Fruit fly (Drosophila melanogaster) whole organism, wandering third instar larva: ENCODE measurements around the gene CG17221.

ENCODE experiments used
- Abd-B ChIP-seq: fragments of >200 bp; optimal IDR thresholded peaks from 2 replicates; lab custom pipeline; 2017; ENCODE audit warnings: missing biosample characterization, missing genetic modification characterization
- CG32264 ChIP-seq: fragments of 200-800 bp; sonication (Bioruptor generic); optimal IDR thresholded peaks from 2 replicates; lab custom pipeline; 2016; ENCODE audit warnings: missing biosample characterization, missing genetic modification characterization
- CG9705 ChIP-seq: fragments of 200-800 bp; sonication (Bioruptor generic); optimal IDR thresholded peaks from 2 replicates; lab custom pipeline; 2018; ENCODE audit warnings: missing biosample characterization, mild to moderate bottlenecking, missing genetic modification characterization
- CrebA ChIP-seq: fragments of 200-800 bp; sonication (Bioruptor generic); optimal IDR thresholded peaks from 2 replicates; lab custom pipeline; 2016; ENCODE audit warnings: missing biosample characterization, mild to moderate bottlenecking, missing genetic modification characterization, borderline replicate concordance
- Dfd ChIP-seq: fragments of >200 bp; optimal IDR thresholded peaks from 2 replicates; lab custom pipeline; 2017; ENCODE audit warnings: missing biosample characterization, missing genetic modification characterization
- Dif ChIP-seq: fragments of 200-275, 200-300 bp; sonication (Bioruptor generic); optimal IDR thresholded peaks from 2 replicates; lab custom pipeline; 2018; ENCODE audit warnings: missing biosample characterization, missing genetic modification characterization; ENCODE audit not compliant: partially characterized antibody
- GATAd ChIP-seq: sonication (Bioruptor generic); optimal IDR thresholded peaks from 2 replicates; lab custom pipeline; 2016; ENCODE audit warnings: missing biosample characterization, missing genetic modification characterization
- HLH106 ChIP-seq: fragments of 200-800 bp; optimal IDR thresholded peaks from 3 replicates; lab custom pipeline; 2019; ENCODE audit warnings: missing biosample characterization, mild to moderate bottlenecking, missing genetic modification characterization, moderate library complexity
- Hnf4 ChIP-seq: fragments of 200-800 bp; sonication (Bioruptor generic); optimal IDR thresholded peaks from 2 replicates; lab custom pipeline; 2016; ENCODE audit warnings: missing biosample characterization, mild to moderate bottlenecking, missing genetic modification characterization
- Hr78 ChIP-seq: fragments of >200 bp; optimal IDR thresholded peaks from 2 replicates; lab custom pipeline; 2017; ENCODE audit warnings: missing biosample characterization, missing genetic modification characterization
- Hr83 ChIP-seq: fragments of 200-300 bp; sonication (Bioruptor generic); optimal IDR thresholded peaks from 2 replicates; lab custom pipeline; 2016; ENCODE audit warnings: missing biosample characterization, mild to moderate bottlenecking, missing genetic modification characterization, moderate library complexity; ENCODE audit not compliant: poor library complexity, severe bottlenecking
- Mio ChIP-seq: sonication (Bioruptor generic); optimal IDR thresholded peaks from 2 replicates; lab custom pipeline; 2016; ENCODE audit warnings: missing biosample characterization, missing genetic modification characterization
- Myc ChIP-seq: fragments of >200 bp; optimal IDR thresholded peaks from 2 replicates; lab custom pipeline; 2017
- N ChIP-seq: fragments of >200 bp; optimal IDR thresholded peaks from 2 replicates; lab custom pipeline; 2018; ENCODE audit warnings: missing biosample characterization, missing external identifiers, missing genetic modification characterization
- OdsH ChIP-seq: fragments of 200-800 bp; sonication (Bioruptor generic); optimal IDR thresholded peaks from 2 replicates; lab custom pipeline; 2016; ENCODE audit warnings: missing biosample characterization, mild to moderate bottlenecking, missing genetic modification characterization
- Rel ChIP-seq, 2 experiments: fragments of 200-800 bp; sonication (Bioruptor generic) in 1 of 2; optimal IDR thresholded peaks; 2 replicates in 1 of 2; 3 replicates in 1 of 2; lab custom pipeline; 2016 to 2019; ENCODE audit warnings: mild to moderate bottlenecking in 2 of 2, missing biosample characterization in 2 of 2, missing genetic modification characterization in 2 of 2, moderate library complexity in 1 of 2
- Sp1 ChIP-seq: fragments of 200-800 bp; sonication (Bioruptor generic); optimal IDR thresholded peaks from 3 replicates; lab custom pipeline; 2019; ENCODE audit warnings: missing biosample characterization, mild to moderate bottlenecking, missing genetic modification characterization, moderate library complexity
- Vsx2 ChIP-seq: fragments of 200-300, 225-300 bp; sonication (Bioruptor generic); optimal IDR thresholded peaks from 2 replicates; lab custom pipeline; 2018; ENCODE audit warnings: missing biosample characterization, missing genetic modification characterization; ENCODE audit not compliant: partially characterized antibody
- br ChIP-seq: fragments of 200-800 bp; sonication (Bioruptor generic); optimal IDR thresholded peaks from 2 replicates; lab custom pipeline; 2016; ENCODE audit warnings: missing biosample characterization, missing genetic modification characterization
- brk ChIP-seq: fragments of 200-800 bp; sonication (Bioruptor generic); optimal IDR thresholded peaks from 2 replicates; lab custom pipeline; 2016; ENCODE audit warnings: missing biosample characterization, mild to moderate bottlenecking, missing genetic modification characterization
- dl ChIP-seq, 2 experiments: fragments of 175-275, 200-275 bp in 1 of 2; fragments of 200-275 bp in 1 of 2; sonication (Bioruptor generic); optimal IDR thresholded peaks; lab custom pipeline; 2018; ENCODE audit warnings: mild to moderate bottlenecking in 2 of 2, missing biosample characterization in 2 of 2, missing genetic modification characterization in 2 of 2, moderate library complexity in 2 of 2; ENCODE audit not compliant: partially characterized antibody in 2 of 2, insufficient read depth in 1 of 2
- dmrt93B ChIP-seq: fragments of 200-800 bp; sonication (Bioruptor generic); optimal IDR thresholded peaks from 2 replicates; lab custom pipeline; 2018; ENCODE audit warnings: missing biosample characterization, mild to moderate bottlenecking, missing genetic modification characterization
- dsf ChIP-seq: sonication (Bioruptor generic); optimal IDR thresholded peaks from 2 replicates; lab custom pipeline; 2016; ENCODE audit warnings: missing biosample characterization, missing genetic modification characterization, borderline replicate concordance
- ey ChIP-seq: fragments of 200-800 bp; sonication (Bioruptor generic); optimal IDR thresholded peaks from 2 replicates; lab custom pipeline; 2016; ENCODE audit warnings: missing biosample characterization, missing genetic modification characterization
- foxo ChIP-seq, 2 experiments: fragments of 200-800 bp; sonication (Bioruptor generic); optimal IDR thresholded peaks; 2 replicates in 1 of 2; 3 replicates in 1 of 2; lab custom pipeline; 2016 to 2017; ENCODE audit warnings: missing biosample characterization in 2 of 2, missing genetic modification characterization in 2 of 2
- fru ChIP-seq: fragments of 200-800 bp; sonication (Bioruptor generic); optimal IDR thresholded peaks from 3 replicates; lab custom pipeline; 2016; ENCODE audit warnings: missing biosample characterization, mild to moderate bottlenecking, missing genetic modification characterization
- h ChIP-seq: fragments of 200-800 bp; sonication (Bioruptor generic); optimal IDR thresholded peaks from 3 replicates; lab custom pipeline; 2016; ENCODE audit warnings: missing biosample characterization, mild to moderate bottlenecking, missing genetic modification characterization
- jim ChIP-seq: fragments of 175-275, 200-325 bp; sonication (Bioruptor generic); optimal IDR thresholded peaks from 2 replicates; lab custom pipeline; 2016; ENCODE audit warnings: missing biosample characterization, mild to moderate bottlenecking, missing genetic modification characterization
- lola ChIP-seq: fragments of >200 bp; optimal IDR thresholded peaks from 2 replicates; lab custom pipeline; 2017; ENCODE audit warnings: missing biosample characterization, missing genetic modification characterization
- pan ChIP-seq: fragments of >200 bp; optimal IDR thresholded peaks from 2 replicates; lab custom pipeline; 2017
- psq ChIP-seq: fragments of 200-800 bp; sonication (Bioruptor generic); optimal IDR thresholded peaks from 3 replicates; lab custom pipeline; 2017; ENCODE audit warnings: missing biosample characterization, mild to moderate bottlenecking, missing genetic modification characterization, moderate library complexity
- rgr ChIP-seq: fragments of 200-800 bp; sonication (Bioruptor generic); optimal IDR thresholded peaks from 3 replicates; lab custom pipeline; 2016; ENCODE audit warnings: missing biosample characterization, mild to moderate bottlenecking, missing genetic modification characterization
- sage ChIP-seq: fragments of 200-800 bp; sonication (Bioruptor generic); optimal IDR thresholded peaks from 2 replicates; lab custom pipeline; 2016; ENCODE audit warnings: missing biosample characterization, mild to moderate bottlenecking, missing genetic modification characterization
- sv ChIP-seq: fragments of 200-800 bp; sonication (Bioruptor generic); optimal IDR thresholded peaks from 3 replicates; lab custom pipeline; 2016; ENCODE audit warnings: missing biosample characterization, missing genetic modification characterization
- tai ChIP-seq: sonication (Bioruptor generic); optimal IDR thresholded peaks from 2 replicates; lab custom pipeline; 2016; ENCODE audit warnings: missing biosample characterization, missing genetic modification characterization
- usp ChIP-seq: fragments of >200 bp; optimal IDR thresholded peaks from 2 replicates; lab custom pipeline; 2017; ENCODE audit warnings: missing biosample characterization, missing genetic modification characterization
- woc ChIP-seq: sonication (Bioruptor generic); optimal IDR thresholded peaks from 2 replicates; lab custom pipeline; 2016; ENCODE audit warnings: missing biosample characterization, mild to moderate bottlenecking, missing genetic modification characterization

Gene CG17221

dm6 chr2L:3059624-3059919 is 19.8 kb downstream of the CG17221 start:
- TF ChIP-seq dmrt93B, result no peak
- TF ChIP-seq GATAd (GFP tag; lab: Kevin White, UChicago), result no peak
- no peak for TF ChIP-seq N (GFP tag; lab: Kevin White, UChicago)

- TF ChIP-seq Mio (GFP tag; lab: Kevin White, UChicago) (no peak), sv (GFP tag; lab: Kevin White, UChicago) (no peak)
Measured at dm6 chr2L:3078741-3079140, 39.0 kb downstream of the CG17221 start.

- no peak for TF ChIP-seq Vsx2 (GFP tag; lab: Kevin White, UChicago)
- TF ChIP-seq dsf (GFP tag; lab: Kevin White, UChicago), result no peak
- TF ChIP-seq jim, result no peak
- no peak for TF ChIP-seq h (GFP tag; lab: Kevin White, UChicago)
- no peak for TF ChIP-seq GATAd (GFP tag; lab: Kevin White, UChicago)
- no peak for TF ChIP-seq Rel (GFP tag; optimal IDR thresholded peaks at IDR 0.05; lab: Kevin White, UChicago)
- no peak for TF ChIP-seq Rel (tag; optimal IDR thresholded peaks at IDR 0.05; lab: Kevin White, UChicago)
- no peak for TF ChIP-seq Hr83
- no peak for TF ChIP-seq Dfd
- no peak for TF ChIP-seq pan (lab: Kevin White, UChicago)
- TF ChIP-seq brk (GFP tag; lab: Kevin White, UChicago), result no peak
- no peak for TF ChIP-seq woc (GFP tag; lab: Kevin White, UChicago)
- TF ChIP-seq fru (GFP tag; lab: Kevin White, UChicago), result no peak
- no peak for TF ChIP-seq Hnf4 (GFP tag; lab: Kevin White, UChicago)
- no peak for TF ChIP-seq Mio (GFP tag; lab: Kevin White, UChicago)
Measured at dm6 chr2L:3082895-3083294, 43.1 kb downstream of the CG17221 start.

- TF ChIP-seq h (GFP tag; lab: Kevin White, UChicago) (no peak), psq (GFP tag; lab: Kevin White, UChicago) (no peak), OdsH (GFP tag; lab: Kevin White, UChicago) (no peak), usp (GFP tag; lab: Kevin White, UChicago) (no peak), dsf (GFP tag; lab: Kevin White, UChicago) (no peak), dmrt93B (no peak), tai (GFP tag; lab: Kevin White, UChicago) (no peak), Rel (GFP tag; optimal IDR thresholded peaks at IDR 0.05; lab: Kevin White, UChicago) (no peak), Rel (tag; optimal IDR thresholded peaks at IDR 0.05; lab: Kevin White, UChicago) (no peak), Hr78 (GFP tag; lab: Kevin White, UChicago) (no peak), dl (GFP tag; optimal IDR thresholded peaks at IDR 0.05; lab: Kevin White, UChicago; ENCODE audit: insufficient read depth in 1 of 2, partially characterized antibody in 2 of 2) (no peak), Abd-B (no peak), rgr (GFP tag; lab: Kevin White, UChicago) (no peak), Sp1 (GFP tag; lab: Kevin White, UChicago) (no peak), Mio (GFP tag; lab: Kevin White, UChicago) (no peak), CG32264 (GFP tag; lab: Kevin White, UChicago) (no peak), Dif (GFP tag; lab: Kevin White, UChicago) (no peak), woc (GFP tag; lab: Kevin White, UChicago) (no peak), HLH106 (no peak), Hnf4 (GFP tag; lab: Kevin White, UChicago) (no peak)
Measured at dm6 chr2L:3083510-3083909, 43.7 kb downstream of the CG17221 start.

- peak; percentile 66 for TF ChIP-seq h (GFP tag; lab: Kevin White, UChicago)
- TF ChIP-seq dmrt93B, result no peak
- no peak for TF ChIP-seq N (GFP tag; lab: Kevin White, UChicago)
- TF ChIP-seq Dif (GFP tag; lab: Kevin White, UChicago), result no peak
- TF ChIP-seq Dfd, result no peak
- peak; percentile 54 for TF ChIP-seq rgr (GFP tag; lab: Kevin White, UChicago)
- no peak for TF ChIP-seq CrebA (GFP tag; lab: Kevin White, UChicago)
- peak; percentile 38 for TF ChIP-seq psq (GFP tag; lab: Kevin White, UChicago)
- TF ChIP-seq Mio (GFP tag; lab: Kevin White, UChicago), result no peak
- TF ChIP-seq Abd-B, result no peak
- no peak for TF ChIP-seq tai (GFP tag; lab: Kevin White, UChicago)
- TF ChIP-seq Hnf4 (GFP tag; lab: Kevin White, UChicago), result peak; percentile 18
- peak; percentile 34 for TF ChIP-seq ey (GFP tag; lab: Kevin White, UChicago)
- no peak for TF ChIP-seq brk (GFP tag; lab: Kevin White, UChicago)
- peak; percentile 48 for TF ChIP-seq HLH106
- TF ChIP-seq Rel (GFP tag; optimal IDR thresholded peaks at IDR 0.05; lab: Kevin White, UChicago), result no peak
- no peak for TF ChIP-seq Rel (tag; optimal IDR thresholded peaks at IDR 0.05; lab: Kevin White, UChicago)
- TF ChIP-seq lola, result no peak
- no peak for TF ChIP-seq CG9705
- no peak for TF ChIP-seq woc (GFP tag; lab: Kevin White, UChicago)
- no peak for TF ChIP-seq usp (GFP tag; lab: Kevin White, UChicago)
- TF ChIP-seq dl (GFP tag; optimal IDR thresholded peaks at IDR 0.05; lab: Kevin White, UChicago; ENCODE audit: insufficient read depth in 1 of 2, partially characterized antibody in 2 of 2), result no peak
- peak in 1 of 2 experiments; percentile 58 for TF ChIP-seq foxo (GFP tag; optimal IDR thresholded peaks at IDR 0.05; lab: Kevin White, UChicago)
- TF ChIP-seq CG32264 (GFP tag; lab: Kevin White, UChicago), result no peak
- no peak for TF ChIP-seq Hr78 (GFP tag; lab: Kevin White, UChicago)
- no peak for TF ChIP-seq GATAd (GFP tag; lab: Kevin White, UChicago)
- no peak for TF ChIP-seq sage (GFP tag; lab: Kevin White, UChicago)
- peak; percentile 48 for TF ChIP-seq fru (GFP tag; lab: Kevin White, UChicago)
- peak; percentile 48 for TF ChIP-seq br (GFP tag; lab: Kevin White, UChicago)
- no peak for TF ChIP-seq Myc (lab: Kevin White, UChicago)
Measured at dm6 chr2L:3086290-3086876, 46.6 kb downstream of the CG17221 start.
